Fruit fly (Drosophila melanogaster) S2 (cell line): Measurements from ENCODE around the gene Grip75.

ENCODE experiments used
- CG8478 ChIP-seq: fragments of >200 bp; optimal IDR thresholded peaks from 2 replicates; lab custom pipeline; 2018
- CTCF ChIP-seq, 2 experiments: fragments of >200 bp; optimal IDR thresholded peaks; 2 replicates each; lab custom pipeline; 2018

Grip75 gene

DNA sequence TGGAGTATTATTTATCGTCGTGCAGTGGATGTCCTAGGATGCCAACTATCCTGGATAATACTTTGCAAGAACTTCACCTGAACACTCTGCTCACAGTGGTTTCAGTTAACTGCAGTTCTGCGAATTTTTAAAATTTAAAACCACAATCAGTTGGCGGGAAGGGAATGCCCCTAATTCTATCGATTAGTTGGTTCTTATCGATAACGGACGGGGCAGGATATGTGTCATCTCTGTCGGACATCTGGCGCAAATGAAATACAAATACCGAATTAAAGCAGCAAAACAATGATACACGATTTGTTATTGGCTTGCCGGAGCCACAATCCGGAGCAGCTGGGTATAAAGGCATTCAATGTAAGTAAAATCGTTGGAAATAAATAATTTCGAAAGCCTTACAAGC is at the start of gene Grip75:
Grip75 (plus strand) TSS at position 223 of the 400 bp plus-strand sequence.
- no peak for TF ChIP-seq CG8478 (lab: Kevin White, UChicago)
- TF ChIP-seq CTCF (optimal IDR thresholded peaks at IDR 0.05; lab: Kevin White, UChicago) = no peak

DNA sequence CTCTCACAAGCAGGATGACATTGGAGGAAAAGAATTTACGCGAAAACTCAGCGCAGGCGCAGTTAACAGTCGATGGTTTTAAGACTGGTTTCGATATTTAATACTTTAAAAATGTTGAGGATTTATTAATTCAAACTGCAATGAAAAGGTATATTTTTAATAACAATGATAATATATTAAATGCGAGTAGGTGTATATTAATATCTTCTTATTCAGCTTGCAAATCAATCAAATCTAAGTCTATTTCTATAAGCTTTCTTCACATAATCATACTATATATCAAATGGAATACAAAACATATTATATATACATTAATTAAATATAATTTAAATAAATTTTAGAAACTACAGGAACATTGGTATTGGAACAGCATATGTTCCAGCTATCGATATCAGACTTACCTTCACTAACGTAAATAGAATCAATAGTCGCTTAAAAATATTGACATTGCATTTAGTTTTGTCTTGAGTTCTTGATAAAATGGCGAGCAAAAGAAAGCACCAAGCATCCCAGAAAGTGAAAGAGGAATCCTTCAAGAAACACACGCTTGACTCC is 47.4 kb upstream of the Grip75 start, which contains the start of the genes TBC1D16 and holn1:
TBC1D16 (minus strand) TSS at position 51 of the 555 bp plus-strand sequence.
holn1 (plus strand) TSS at position 390 of the 555 bp plus-strand sequence.
- TF ChIP-seq CG8478 (lab: Kevin White, UChicago) = no peak
- no peak for TF ChIP-seq CTCF (optimal IDR thresholded peaks at IDR 0.05; lab: Kevin White, UChicago)

DNA sequence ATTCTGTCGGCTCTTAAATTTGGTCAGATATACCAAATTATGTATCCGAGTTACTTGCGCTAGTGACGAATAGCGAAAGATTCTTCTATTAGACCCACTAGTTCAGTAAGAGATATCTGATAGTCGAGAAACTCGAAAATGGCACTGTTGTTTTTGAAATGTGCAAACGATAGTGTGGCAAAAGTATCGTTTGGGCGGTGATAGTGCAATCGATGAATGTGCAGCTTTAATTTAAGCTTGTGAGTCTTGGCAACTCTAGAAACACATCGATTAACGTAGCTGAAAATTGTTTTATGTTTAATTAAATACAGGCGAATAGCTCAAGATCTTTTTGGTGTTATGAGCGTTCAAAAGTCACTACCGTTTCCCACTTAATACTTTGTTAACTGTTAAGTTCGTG is 45.8 kb upstream of the Grip75 start, which contains the start of gene STUB1:
STUB1 (plus strand) TSS at position 232 of the 400 bp plus-strand sequence.
- TF ChIP-seq CTCF (optimal IDR thresholded peaks at IDR 0.05; lab: Kevin White, UChicago) (no peak), CG8478 (lab: Kevin White, UChicago) (no peak)

DNA sequence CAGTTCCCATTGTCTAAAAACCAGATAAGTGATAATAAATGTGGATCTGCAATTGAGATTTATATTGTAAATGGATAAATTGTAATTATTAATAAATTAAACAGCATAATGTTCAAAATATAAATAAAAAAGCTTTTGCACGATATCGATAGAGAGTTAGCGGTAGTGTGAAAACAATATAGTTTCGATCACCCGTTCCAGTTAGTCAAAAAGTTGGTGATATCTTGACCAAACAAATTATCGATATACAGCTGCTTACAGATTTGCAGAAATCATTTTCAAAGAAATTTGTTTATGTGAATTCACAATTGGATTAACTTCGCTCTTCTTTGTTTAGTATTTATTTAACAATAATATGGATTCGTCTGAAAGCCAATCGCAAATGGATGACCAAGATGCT is 43.9 kb upstream of the Grip75 start, which contains the start of gene Nse4:
Nse4 (plus strand) TSS at position 267 of the 400 bp plus-strand sequence.
- TF ChIP-seq CTCF (optimal IDR thresholded peaks at IDR 0.05; lab: Kevin White, UChicago) (no peak), CG8478 (lab: Kevin White, UChicago) (no peak)

DNA sequence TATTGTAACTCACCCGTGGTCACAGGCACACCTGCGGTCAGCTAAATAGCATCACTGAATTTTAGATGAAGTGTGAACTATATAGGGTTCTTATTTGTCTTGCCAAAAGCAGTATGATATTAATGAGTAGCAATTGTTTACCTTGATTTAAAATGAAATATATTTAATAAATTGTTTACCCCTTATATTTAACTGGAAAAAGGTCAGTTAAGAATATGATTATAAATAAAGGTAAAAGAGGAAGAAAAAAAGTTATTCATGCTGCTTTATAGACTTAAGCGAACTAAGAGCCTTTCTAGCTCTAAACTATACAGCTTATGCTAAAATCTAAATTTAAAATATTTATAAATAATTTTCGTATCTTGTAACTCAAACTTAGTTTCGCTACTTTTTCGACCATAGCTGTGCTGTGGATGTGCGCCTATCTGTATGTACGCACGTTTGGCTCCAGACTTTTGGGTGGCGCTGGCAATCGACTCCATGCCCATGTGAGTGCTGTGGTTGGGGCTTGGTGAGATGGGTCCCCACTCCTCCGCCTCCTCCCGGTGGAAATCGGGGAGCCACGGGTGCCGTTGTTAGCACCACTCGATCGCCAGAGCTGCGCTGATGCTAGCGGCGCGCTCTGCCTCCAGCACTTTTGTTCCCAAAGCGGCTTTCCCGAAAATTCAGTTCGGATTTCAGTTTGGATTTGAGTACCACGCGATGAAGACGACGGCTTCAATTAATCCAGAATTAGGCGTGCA is 40.9 kb upstream of the Grip75 start, which contains the start of gene loh:
loh (plus strand) TSS at position 487 of the 743 bp plus-strand sequence.
- no peak for TF ChIP-seq CTCF (optimal IDR thresholded peaks at IDR 0.05; lab: Kevin White, UChicago)
- no peak for TF ChIP-seq CG8478 (lab: Kevin White, UChicago)

DNA sequence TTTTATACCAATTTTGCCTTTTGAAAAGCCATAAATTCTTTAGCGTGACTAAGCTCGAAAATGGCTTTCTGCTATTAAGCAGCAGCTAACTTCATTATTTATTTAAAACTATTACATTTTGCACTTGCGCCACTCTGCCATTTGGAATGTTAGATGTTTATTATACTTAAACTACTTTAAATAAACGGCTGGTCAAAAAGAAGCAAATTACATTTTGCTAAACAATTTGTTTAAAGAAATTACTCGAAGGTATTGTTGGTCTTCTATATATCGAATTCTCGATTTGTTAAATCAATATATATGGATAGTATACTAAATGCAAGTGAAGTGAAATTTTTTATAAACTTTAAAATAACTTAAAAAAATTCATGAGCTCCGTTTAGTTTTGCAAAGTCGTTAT is 30.8 kb upstream of the Grip75 start, which contains the start of gene ppk10:
ppk10 (minus strand) TSS at position 101 of the 400 bp plus-strand sequence.
- no peak for TF ChIP-seq CTCF (optimal IDR thresholded peaks at IDR 0.05; lab: Kevin White, UChicago)
- no peak for TF ChIP-seq CG8478 (lab: Kevin White, UChicago)

DNA sequence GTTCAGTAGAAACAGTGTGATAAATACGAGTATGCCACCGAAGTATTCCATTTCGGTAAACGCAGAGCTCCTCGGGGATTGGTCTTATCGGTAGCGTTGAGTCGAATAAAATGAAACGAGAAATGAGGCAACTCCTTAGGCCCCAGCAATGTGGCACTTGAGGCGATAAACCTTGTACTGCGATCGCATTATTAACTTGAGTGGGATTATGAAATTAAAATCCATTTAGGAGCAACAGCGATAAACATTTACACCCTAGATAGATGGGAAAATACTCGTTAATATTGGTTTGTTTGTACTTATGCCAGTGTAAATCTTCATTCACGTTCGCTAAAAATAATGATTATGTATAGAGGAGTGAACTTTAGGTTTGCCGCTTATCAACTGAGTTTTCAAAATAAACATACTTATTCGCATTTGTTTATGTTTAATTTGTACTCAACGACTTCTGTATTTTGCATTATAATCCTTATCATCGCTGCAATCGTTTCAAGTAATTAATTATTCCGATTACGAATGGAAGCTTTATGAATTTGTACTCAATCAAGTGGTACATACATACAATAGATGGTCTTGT is 27.1 kb upstream of the Grip75 start:
- TF ChIP-seq CTCF (optimal IDR thresholded peaks at IDR 0.05; lab: Kevin White, UChicago) (no peak), CG8478 (lab: Kevin White, UChicago) (no peak)

DNA sequence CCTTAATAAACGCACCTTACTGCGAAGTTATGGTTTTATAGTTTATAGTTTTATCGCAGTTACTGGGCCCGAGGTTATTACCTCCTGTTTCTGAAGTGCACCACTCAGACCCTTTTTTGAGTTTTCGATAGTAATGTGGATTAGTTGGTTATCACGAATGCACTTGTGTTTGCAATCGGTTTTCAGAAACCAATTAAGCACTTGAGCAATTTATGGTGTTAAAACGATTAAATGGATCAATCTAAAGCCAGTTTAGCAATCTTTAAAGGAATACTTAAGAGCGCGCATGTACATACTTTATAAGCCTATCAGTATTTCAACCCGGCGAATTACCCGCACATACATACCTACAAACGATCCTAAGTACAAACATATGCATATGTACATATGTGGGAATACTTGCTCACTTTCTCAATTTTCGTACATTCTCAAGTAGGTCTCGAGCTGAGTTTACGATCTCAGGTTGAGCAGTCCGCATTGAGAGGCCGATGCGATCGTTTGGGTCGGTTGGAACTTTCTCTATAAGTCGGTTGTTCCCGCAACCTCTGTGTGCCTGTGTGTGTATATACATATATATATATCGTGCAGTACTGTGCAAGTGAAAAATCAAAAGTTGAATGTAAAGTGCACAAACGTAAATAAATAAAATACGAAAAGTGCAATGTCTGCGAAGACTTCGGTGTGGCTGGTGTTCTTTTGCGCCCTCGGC is 25.8 kb upstream of the Grip75 start, which contains the start of the genes LManI and LManII:
LManI (minus strand) TSS at position 51 of the 709 bp plus-strand sequence.
LManII (plus strand) TSS at position 468 of the 709 bp plus-strand sequence.
- TF ChIP-seq CTCF (optimal IDR thresholded peaks at IDR 0.05; lab: Kevin White, UChicago) = no peak
- TF ChIP-seq CG8478 (lab: Kevin White, UChicago) = no peak

DNA sequence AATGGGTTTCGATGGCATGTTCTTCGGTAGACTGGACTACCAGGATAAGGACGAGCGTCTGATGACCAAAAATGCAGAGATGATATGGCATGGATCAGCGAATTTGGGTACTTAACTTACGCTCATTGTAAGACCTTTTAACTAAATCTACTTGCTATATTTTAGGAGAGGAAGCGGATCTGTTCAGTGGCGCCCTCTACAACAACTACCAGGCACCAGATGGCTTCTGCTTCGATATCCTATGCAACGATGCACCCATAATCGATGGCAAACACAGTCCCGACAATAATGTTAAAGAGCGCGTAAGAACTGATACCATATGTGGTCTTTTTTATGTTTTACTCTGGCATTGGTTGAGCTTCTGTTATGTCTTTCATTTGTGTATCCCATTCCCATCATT is 24.1 kb upstream of the Grip75 start:
- TF ChIP-seq CTCF (optimal IDR thresholded peaks at IDR 0.05; lab: Kevin White, UChicago) (peak; percentile 81 to 83), CG8478 (lab: Kevin White, UChicago) (no peak)

DNA sequence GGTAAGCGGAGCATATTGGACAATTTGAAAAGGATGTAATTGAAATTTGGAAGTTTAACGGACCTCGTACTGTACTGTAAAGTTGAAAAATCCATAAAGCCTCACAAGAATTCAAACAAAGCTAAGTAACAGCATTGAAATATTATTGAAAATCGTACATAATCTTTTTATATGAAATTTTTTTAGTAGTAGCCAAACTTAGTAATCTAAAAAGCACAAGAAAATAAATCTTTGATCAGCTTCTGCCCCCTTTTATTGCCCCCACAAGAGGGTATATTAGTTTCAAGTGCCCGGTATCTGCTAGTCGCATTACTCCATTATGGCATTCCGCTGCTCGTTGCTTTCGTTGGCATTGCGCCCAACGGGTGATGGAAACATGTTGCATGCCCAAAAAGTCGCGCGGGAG is 16.2 kb upstream of the Grip75 start:
- TF ChIP-seq CG8478 (lab: Kevin White, UChicago) = no peak
- no peak for TF ChIP-seq CTCF (optimal IDR thresholded peaks at IDR 0.05; lab: Kevin White, UChicago)

DNA sequence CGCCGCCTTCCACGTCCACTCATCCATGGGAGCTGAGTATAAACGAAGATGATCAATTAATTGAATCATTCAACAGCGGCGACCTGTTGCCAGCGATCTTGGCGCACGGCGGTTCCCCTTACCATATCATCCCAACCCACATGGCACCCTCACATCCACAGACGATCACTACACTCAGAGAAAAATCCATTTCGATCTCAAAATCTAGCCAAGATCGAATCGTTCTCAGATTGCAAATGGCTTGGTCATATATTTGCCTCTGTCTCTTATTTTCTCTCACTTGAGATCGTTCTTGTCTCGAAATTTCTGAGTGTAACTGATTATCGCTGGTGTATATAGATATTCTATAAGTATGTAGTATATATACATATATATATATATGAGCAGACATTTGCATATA is 14.7 kb upstream of the Grip75 start:
- TF ChIP-seq CG8478 (lab: Kevin White, UChicago) (no peak), CTCF (optimal IDR thresholded peaks at IDR 0.05; lab: Kevin White, UChicago) (no peak)

DNA sequence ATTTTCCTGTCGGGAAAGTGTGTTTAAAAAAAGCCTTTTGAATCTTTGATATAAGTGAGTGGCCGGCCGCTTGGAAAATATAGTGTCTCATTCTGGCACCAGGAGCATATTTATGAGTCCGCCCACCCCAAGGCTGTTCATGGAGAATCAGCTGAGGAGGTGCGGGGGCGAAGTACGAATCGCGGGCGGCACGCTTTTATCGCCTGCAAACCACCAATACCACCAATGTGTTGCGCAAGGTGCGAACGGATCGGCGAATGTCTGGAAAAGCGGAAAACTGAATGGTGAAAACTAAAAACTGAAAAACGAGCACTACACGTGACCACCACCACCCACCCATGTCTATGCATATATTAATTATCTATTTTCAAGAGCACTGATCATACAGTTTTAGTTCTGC is 14.1 kb upstream of the Grip75 start:
- no peak for TF ChIP-seq CTCF (optimal IDR thresholded peaks at IDR 0.05; lab: Kevin White, UChicago)
- TF ChIP-seq CG8478 (lab: Kevin White, UChicago) = no peak

DNA sequence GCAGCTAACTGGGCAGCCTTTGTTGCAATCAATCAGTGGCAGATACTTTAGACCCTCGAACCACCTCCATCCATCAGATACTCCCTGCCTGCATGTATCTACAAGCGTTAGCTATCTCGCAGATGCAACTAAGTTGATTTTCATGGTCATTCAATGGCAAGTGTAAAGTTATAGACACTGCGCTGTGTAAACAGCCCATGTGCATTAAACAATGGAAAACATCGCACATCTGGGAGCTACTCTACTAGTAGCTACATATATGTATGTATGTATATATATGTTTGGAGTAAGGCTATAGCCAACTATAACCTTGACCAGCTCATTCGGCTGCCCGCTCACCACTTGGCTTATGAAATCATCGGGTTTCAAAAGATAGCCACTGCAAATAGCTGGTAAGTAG is 12.9 kb upstream of the Grip75 start:
- TF ChIP-seq CTCF (optimal IDR thresholded peaks at IDR 0.05; lab: Kevin White, UChicago) = no peak
- no peak for TF ChIP-seq CG8478 (lab: Kevin White, UChicago)

DNA sequence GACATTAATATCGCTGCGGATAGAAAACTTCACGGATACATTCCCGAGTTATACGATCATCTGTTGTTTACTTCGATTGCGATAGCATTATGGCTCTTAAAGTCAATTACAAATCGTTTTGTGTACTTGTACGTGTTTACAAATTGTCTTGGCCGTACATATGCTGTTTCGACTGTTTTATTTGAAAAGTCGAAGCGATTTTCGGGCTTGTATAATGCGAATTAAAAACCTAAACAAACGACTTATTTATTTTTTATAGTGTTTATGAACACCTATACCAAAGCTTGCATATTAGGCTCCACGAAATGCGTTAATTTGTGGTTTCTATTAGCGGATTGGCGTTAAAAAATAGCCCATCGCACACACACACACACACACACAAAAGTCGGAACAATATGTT is 10.8 kb upstream of the Grip75 start:
- TF ChIP-seq CG8478 (lab: Kevin White, UChicago) (no peak), CTCF (optimal IDR thresholded peaks at IDR 0.05; lab: Kevin White, UChicago) (no peak)
